Worm (Caenorhabditis elegans): Measurements from ENCODE around the gene Y38H8A.12.
"Not testable (repeated sequence)": the region's sequence is repeated elsewhere in the genome, so short reads cannot be mapped to it uniquely, and the experiment has no call there.

ce11 chrIV:13433904-13434303, 26.9 kb downstream of the Y38H8A.12 start, which contains the start of gene K09B11.5:
- not testable (repeated sequence) for TF ChIP-seq F23B12.7 (tag; optimal IDR thresholded peaks at IDR 0.05; ENCODE audit: insufficient read depth); die-1 (tag; optimal IDR thresholded peaks at IDR 0.05); Y53F4B.3 (GFP tag; IDR thresholded peaks at IDR 0.05); mel-28 (tag; optimal IDR thresholded peaks at IDR 0.05; ENCODE audit: borderline replicate concordance); pha-4 (tag; optimal IDR thresholded peaks at IDR 0.05); mes-4 (tag; optimal IDR thresholded peaks at IDR 0.05); rec-8 (tag; optimal IDR thresholded peaks at IDR 0.05); snpc-1.3 (tag; optimal IDR thresholded peaks at IDR 0.05; ENCODE audit: insufficient read depth); zfh-2 (GFP tag; conservative IDR thresholded peaks at IDR 0.05)

Measured in whole organism, young adult.